Worm (Caenorhabditis elegans): ENCODE data around the gene R07A4.4.

Gene R07A4.4

ce11 chrX:10766123-10766622 lies 8.7 kb upstream of the R07A4.4 start (continued):
- TF ChIP-seq pha-4 (GFP tag; IDR thresholded peaks at IDR 0.05) (peak; percentile 85), pha-4 (tag; optimal IDR thresholded peaks at IDR 0.05) (no peak), cey-2 (tag; optimal IDR thresholded peaks at IDR 0.05; ENCODE audit: borderline replicate concordance, insufficient read depth) (peak; percentile 54), ZK546.5 (tag; optimal IDR thresholded peaks at IDR 0.05) (no peak), hlh-30 (tag; optimal IDR thresholded peaks at IDR 0.05; ENCODE audit: insufficient read depth) (peak; percentile 97), Y105C5A.15 (GFP tag; IDR thresholded peaks at IDR 0.05) (no peak), F44E2.7 (GFP tag; IDR thresholded peaks at IDR 0.05) (no peak), nhr-41 (GFP tag; IDR thresholded peaks at IDR 0.05) (0 out of 2 replicates have a peak, but pooled peaks have one; percentile 19), egl-43 (GFP tag; IDR thresholded peaks at IDR 0.05) (peak; percentile 90), F49E8.2 (tag; optimal IDR thresholded peaks at IDR 0.05; ENCODE audit: borderline replicate concordance) (no peak), zfp-2 (tag; optimal IDR thresholded peaks at IDR 0.05) (peak; percentile 50), sdz-12 (GFP tag; optimal IDR thresholded peaks at IDR 0.05) (no peak), lin-1 (GFP tag; IDR thresholded peaks at IDR 0.05) (peak; percentile 88), zip-11 (GFP tag; IDR thresholded peaks at IDR 0.05) (no peak), ceh-20 (GFP tag; IDR thresholded peaks at IDR 0.05) (peak; percentile 93), R02D3.7 (tag; optimal IDR thresholded peaks at IDR 0.05) (no peak), arid-1 (GFP tag; conservative IDR thresholded peaks at IDR 0.05) (peak; percentile 35; the same call in 1 of the 2 replicates), mes-2 (tag; optimal IDR thresholded peaks at IDR 0.05; ENCODE audit: poor library complexity, severe bottlenecking) (peak; percentile 51), daf-12 (tag; optimal IDR thresholded peaks at IDR 0.05) (no peak), nhr-237 (tag; optimal IDR thresholded peaks at IDR 0.05) (peak; percentile 29), snpc-1.2 (GFP tag; IDR thresholded peaks at IDR 0.05) (no peak), F10B5.3 (tag; optimal IDR thresholded peaks at IDR 0.05) (peak; percentile 77), unc-39 (tag; optimal IDR thresholded peaks at IDR 0.05) (no peak), tag-97 (GFP tag; IDR thresholded peaks at IDR 0.05) (no peak), fos-1 (tag; optimal IDR thresholded peaks at IDR 0.05) (no peak), tra-1 (GFP tag; IDR thresholded peaks at IDR 0.05) (peak; percentile 85), nhr-76 (tag; optimal IDR thresholded peaks at IDR 0.05) (peak; percentile 49), nhr-25 (tag; optimal IDR thresholded peaks at IDR 0.05; ENCODE audit: borderline replicate concordance, insufficient read depth) (peak; percentile 87), nhr-77 (tag; optimal IDR thresholded peaks at IDR 0.05) (peak; percentile 81), nhr-6 (tag; optimal IDR thresholded peaks at IDR 0.05) (peak; percentile 88), spr-3 (GFP tag; optimal IDR thresholded peaks at IDR 0.05) (peak; percentile 60), ceh-32 (tag; optimal IDR thresholded peaks at IDR 0.05; ENCODE audit: poor library complexity) (peak; percentile 84), lin-39 (tag; optimal IDR thresholded peaks at IDR 0.05) (no peak), unc-62 (GFP tag; optimal IDR thresholded peaks at IDR 0.05 in 1 of 2) (peak in 1 of 2 experiments; percentile 100), unc-62 (tag; optimal IDR thresholded peaks at IDR 0.05) (peak; percentile 29), madf-5 (GFP tag; IDR thresholded peaks at IDR 0.05) (no peak), unc-130 (GFP tag; optimal IDR thresholded peaks at IDR 0.05) (no peak), daf-19 (GFP tag; conservative IDR thresholded peaks at IDR 0.05) (no peak), duxl-1 (tag; optimal IDR thresholded peaks at IDR 0.05; ENCODE audit: poor library complexity) (peak; percentile 52), lim-7 (GFP tag; IDR thresholded peaks at IDR 0.05) (no peak), rbr-2 (tag; optimal IDR thresholded peaks at IDR 0.05) (peak; percentile 95), T26A8.4 (GFP tag; IDR thresholded peaks at IDR 0.05) (peak; percentile 87), dpl-1 (GFP tag; optimal IDR thresholded peaks at IDR 0.05) (peak; percentile 51), skn-1 (tag; optimal IDR thresholded peaks at IDR 0.05) (no peak), lir-3 (tag; optimal IDR thresholded peaks at IDR 0.05) (no peak), pqm-1 (tag; optimal IDR thresholded peaks at IDR 0.05) (peak; percentile 24), set-16 (GFP tag; IDR thresholded peaks at IDR 0.05) (peak; percentile 83), D1046.2 (GFP tag; IDR thresholded peaks at IDR 0.05) (no peak), ctbp-1 (GFP tag; IDR thresholded peaks at IDR 0.05) (peak; percentile 95), fkh-10 (GFP tag; optimal IDR thresholded peaks at IDR 0.05) (peak; percentile 98), hif-1 (tag; optimal IDR thresholded peaks at IDR 0.05) (peak; percentile 26 to 82)
